Worm (Caenorhabditis elegans) whole organism, L1 larva: ENCODE data around the gene col-119.

Source experiments
- C16A3.4 ChIP-seq: fragments of 150-350 bp; optimal IDR thresholded peaks from 2 replicates; lab custom pipeline; 2014; ENCODE audit warnings: missing biosample characterization, missing genetic modification characterization
- F16B12.6 ChIP-seq: fragments of 150-350 bp; optimal IDR thresholded peaks from 2 replicates; lab custom pipeline; 2014; ENCODE audit warnings: missing biosample characterization, missing genetic modification characterization
- aha-1 ChIP-seq: fragments of 150-350 bp; optimal IDR thresholded peaks from 2 replicates; lab custom pipeline; 2014; ENCODE audit warnings: missing biosample characterization, missing genetic modification characterization
- alr-1 ChIP-seq: fragments of 200-800 bp; sonication (Bioruptor generic); optimal IDR thresholded peaks from 2 replicates; lab custom pipeline; 2018; ENCODE audit warnings: borderline replicate concordance, mild to moderate bottlenecking, missing genetic modification characterization, missing compliant biosample characterization
- aly-2 ChIP-seq: fragments of 150-350 bp; optimal IDR thresholded peaks from 2 replicates; lab custom pipeline; 2014; ENCODE audit warnings: missing biosample characterization, missing genetic modification characterization
- ama-1 ChIP-seq: fragments of 150-350 bp; optimal IDR thresholded peaks from 2 replicates; lab custom pipeline; 2014
- ceh-8 ChIP-seq: fragments of 200-800 bp; sonication (Bioruptor generic); optimal IDR thresholded peaks from 2 replicates; lab custom pipeline; 2018; ENCODE audit warnings: mild to moderate bottlenecking, missing genetic modification characterization, moderate library complexity, missing compliant biosample characterization
- ceh-82 ChIP-seq, 3 experiments: fragments of 150-350 bp in 1 of 3; sonication (generic microtip) in 2 of 3; optimal IDR thresholded peaks; 2 replicates each; lab custom pipeline; 2014 to 2017; ENCODE audit warnings: missing biosample characterization in 3 of 3, missing genetic modification characterization in 3 of 3
- ceh-88 ChIP-seq: fragments of 200-800 bp; sonication (Bioruptor generic); IDR thresholded peaks from 2 replicates; pipeline ENCODE4 v1.3.6; 2022; ENCODE audit warnings: missing genetic modification characterization, missing compliant biosample characterization
- ces-1 ChIP-seq: fragments of 150-350 bp; optimal IDR thresholded peaks from 2 replicates; lab custom pipeline; 2014; ENCODE audit warnings: missing biosample characterization, missing genetic modification reagents, missing genetic modification characterization
- dpl-1 ChIP-seq, 3 experiments: fragments of 150-350 bp in 2 of 3; sonication (generic microtip) in 1 of 3; optimal IDR thresholded peaks; 2 replicates each; lab custom pipeline; 2014 to 2017; ENCODE audit warnings: missing biosample characterization in 3 of 3, missing genetic modification characterization in 3 of 3, missing genetic modification reagents in 3 of 3
- dsc-1 ChIP-seq: sonication (generic microtip); optimal IDR thresholded peaks from 2 replicates; lab custom pipeline; 2016; ENCODE audit warnings: mild to moderate bottlenecking, missing genetic modification characterization, missing compliant biosample characterization
- efl-1 ChIP-seq, 4 experiments: fragments of 150-350 bp; optimal IDR thresholded peaks in 3 of 4; peaks in 1 of 4; 1 replicate in 1 of 4; 2 replicates in 3 of 4; lab custom pipeline; 2014; ENCODE audit warnings: missing biosample characterization in 2 of 4, missing genetic modification characterization in 2 of 4, missing genetic modification reagents in 2 of 4
- efl-3 ChIP-seq: fragments of 200-800 bp; sonication (Bioruptor generic); optimal IDR thresholded peaks from 2 replicates; lab custom pipeline; 2018; ENCODE audit warnings: mild to moderate bottlenecking, missing genetic modification characterization, missing compliant biosample characterization
- egl-13 ChIP-seq: sonication (generic microtip); optimal IDR thresholded peaks from 2 replicates; lab custom pipeline; 2016; ENCODE audit warnings: missing genotype, missing genetic modification reagents, missing genetic modification characterization, missing compliant biosample characterization
- egl-27 ChIP-seq, 2 experiments: fragments of 150-350 bp in 1 of 2; sonication (generic microtip); optimal IDR thresholded peaks; 3 replicates each; lab custom pipeline; 2017 to 2018; ENCODE audit warnings: missing biosample characterization in 2 of 2, missing genetic modification characterization in 2 of 2, missing genetic modification reagents in 2 of 2
- elt-3 ChIP-seq, 6 experiments: fragments of 150-350 bp in 1 of 6; sonication (generic microtip); optimal IDR thresholded peaks; 2 replicates each; lab custom pipeline; 2017 to 2018; ENCODE audit warnings: missing biosample characterization in 6 of 6, missing genetic modification characterization in 6 of 6, inconsistent platforms in 1 of 6
- fkh-4 ChIP-seq: sonication (generic microtip); optimal IDR thresholded peaks from 2 replicates; lab custom pipeline; 2016; ENCODE audit warnings: missing compliant biosample characterization, missing genetic modification characterization, borderline replicate concordance
- grh-1 ChIP-seq: fragments of 200-800 bp; sonication (Bioruptor generic); IDR thresholded peaks from 2 replicates; pipeline ENCODE4 v1.3.6; 2022; ENCODE audit warnings: missing genetic modification reagents, missing genetic modification characterization, missing compliant biosample characterization
- hlh-17 ChIP-seq: fragments of 200-800 bp; sonication (Bioruptor generic); optimal IDR thresholded peaks from 2 replicates; lab custom pipeline; 2018; ENCODE audit warnings: missing genetic modification characterization, mild to moderate bottlenecking, missing compliant biosample characterization, moderate library complexity, borderline replicate concordance
- isw-1 ChIP-seq: fragments of 200-800 bp; sonication (Bioruptor generic); IDR thresholded peaks from 2 replicates; pipeline ENCODE4 v1.3.6; 2022; ENCODE audit warnings: missing genetic modification characterization, missing compliant biosample characterization
- lin-35 ChIP-seq, 2 experiments: fragments of 150-350 bp; optimal IDR thresholded peaks; 2 replicates each; lab custom pipeline; 2014; ENCODE audit warnings: missing biosample characterization in 2 of 2, missing genetic modification characterization in 2 of 2, missing genetic modification reagents in 2 of 2
- lir-3 ChIP-seq: sonication (generic microtip); optimal IDR thresholded peaks from 2 replicates; lab custom pipeline; 2016; ENCODE audit warnings: mild to moderate bottlenecking, missing genetic modification characterization, moderate library complexity, missing compliant biosample characterization; ENCODE audit not compliant: poor library complexity
- mab-9 ChIP-seq: fragments of 200-800 bp; sonication (Bioruptor generic); IDR thresholded peaks from 2 replicates; pipeline ENCODE4 v1.3.6; 2022; ENCODE audit warnings: missing genetic modification reagents, missing genetic modification characterization, missing compliant biosample characterization
- mdl-1 ChIP-seq, 2 experiments: fragments of 150-350 bp; optimal IDR thresholded peaks; 2 replicates each; lab custom pipeline; 2014 to 2017; ENCODE audit warnings: missing biosample characterization in 2 of 2, missing genetic modification characterization in 2 of 2, inconsistent platforms in 1 of 2
- mef-2 ChIP-seq: fragments of 150-350 bp; optimal IDR thresholded peaks from 2 replicates; lab custom pipeline; 2014; ENCODE audit warnings: missing biosample characterization, missing genetic modification characterization
- mep-1 ChIP-seq: fragments of 150-350 bp; optimal IDR thresholded peaks from 2 replicates; lab custom pipeline; 2014; ENCODE audit warnings: missing biosample characterization, missing genetic modification characterization
- nhr-11 ChIP-seq: fragments of 150-350 bp; optimal IDR thresholded peaks from 2 replicates; lab custom pipeline; 2014; ENCODE audit warnings: missing biosample characterization, missing genetic modification characterization
- nhr-20 ChIP-seq: sonication (generic microtip); optimal IDR thresholded peaks from 2 replicates; lab custom pipeline; 2016; ENCODE audit warnings: mild to moderate bottlenecking, missing genetic modification characterization, missing compliant biosample characterization
- nhr-237 ChIP-seq: fragments of 150-350 bp; optimal IDR thresholded peaks from 2 replicates; lab custom pipeline; 2014; ENCODE audit warnings: missing biosample characterization, missing genetic modification characterization
- nhr-28 ChIP-seq: fragments of 150-350 bp; optimal IDR thresholded peaks from 2 replicates; lab custom pipeline; 2014; ENCODE audit warnings: missing biosample characterization, missing genetic modification characterization
- nhr-47 ChIP-seq: sonication (generic microtip); optimal IDR thresholded peaks from 2 replicates; lab custom pipeline; 2016; ENCODE audit warnings: mild to moderate bottlenecking, missing genetic modification characterization, moderate library complexity, missing compliant biosample characterization
- nhr-77 ChIP-seq: fragments of 150-350 bp; optimal IDR thresholded peaks from 2 replicates; lab custom pipeline; 2014; ENCODE audit warnings: missing biosample characterization, missing genetic modification characterization
- nhr-84 ChIP-seq: sonication (generic microtip); optimal IDR thresholded peaks from 2 replicates; lab custom pipeline; 2017; ENCODE audit warnings: missing biosample characterization, missing genetic modification characterization
- nhr-85 ChIP-seq: sonication (generic microtip); peaks from one replicate; lab custom pipeline; 2016; ENCODE audit warnings: missing genetic modification characterization, inconsistent platforms, missing compliant biosample characterization
- nhr-90 ChIP-seq: sonication (generic microtip); optimal IDR thresholded peaks from 2 replicates; lab custom pipeline; 2016; ENCODE audit warnings: mild to moderate bottlenecking, missing genetic modification characterization, missing compliant biosample characterization; ENCODE audit not compliant: poor library complexity
- pax-3 ChIP-seq: fragments of 200-800 bp; sonication (Bioruptor generic); optimal IDR thresholded peaks from 2 replicates; lab custom pipeline; 2018; ENCODE audit warnings: mild to moderate bottlenecking, missing genetic modification characterization, moderate library complexity, missing compliant biosample characterization
- pqm-1 ChIP-seq: sonication (generic microtip); optimal IDR thresholded peaks from 3 replicates; lab custom pipeline; 2017; ENCODE audit warnings: missing biosample characterization, missing genetic modification characterization
- rnt-1 ChIP-seq: sonication (generic microtip); optimal IDR thresholded peaks from 2 replicates; lab custom pipeline; 2016; ENCODE audit warnings: mild to moderate bottlenecking, missing genetic modification characterization, moderate library complexity, missing compliant biosample characterization
- skn-1 ChIP-seq: fragments of 150-350 bp; optimal IDR thresholded peaks from 2 replicates; lab custom pipeline; 2014; ENCODE audit warnings: missing biosample characterization, missing genetic modification characterization
- snpc-4 ChIP-seq: fragments of 150-350 bp; optimal IDR thresholded peaks from 2 replicates; lab custom pipeline; 2014; ENCODE audit warnings: missing biosample characterization, missing genetic modification characterization
- snu-23 ChIP-seq: sonication (generic microtip); optimal IDR thresholded peaks from 2 replicates; lab custom pipeline; 2016; ENCODE audit warnings: missing genetic modification characterization, missing compliant biosample characterization
- sptf-1 ChIP-seq: fragments of 150-350 bp; optimal IDR thresholded peaks from 2 replicates; lab custom pipeline; 2014; ENCODE audit warnings: missing biosample characterization, missing genetic modification characterization
- sup-37 ChIP-seq: fragments of 200-800 bp; sonication (Bioruptor generic); optimal IDR thresholded peaks from 2 replicates; lab custom pipeline; 2018; ENCODE audit warnings: mild to moderate bottlenecking, missing genetic modification characterization, missing compliant biosample characterization
- tbx-2 ChIP-seq: sonication (generic microtip); optimal IDR thresholded peaks from 2 replicates; lab custom pipeline; 2016; ENCODE audit warnings: missing genetic modification characterization, missing compliant biosample characterization
- tlp-1 ChIP-seq: fragments of 150-350 bp; optimal IDR thresholded peaks from 2 replicates; lab custom pipeline; 2014; ENCODE audit warnings: missing biosample characterization, missing genetic modification characterization
- unc-130 ChIP-seq: fragments of 150-350 bp; optimal IDR thresholded peaks from 2 replicates; lab custom pipeline; 2017; ENCODE audit warnings: missing biosample characterization, missing genetic modification characterization, inconsistent platforms
- unc-30 ChIP-seq: sonication (generic microtip); optimal IDR thresholded peaks from 2 replicates; lab custom pipeline; 2017; ENCODE audit warnings: missing biosample characterization, missing genetic modification characterization
- unc-62 ChIP-seq: fragments of 150-350 bp; optimal IDR thresholded peaks from 2 replicates; lab custom pipeline; 2014; ENCODE audit warnings: missing biosample characterization, missing genetic modification reagents, missing genetic modification characterization
- unc-98 ChIP-seq: fragments of 200-800 bp; sonication (Bioruptor generic); IDR thresholded peaks from 2 replicates; pipeline ENCODE4 v1.3.6; 2022; ENCODE audit warnings: missing genetic modification characterization, missing compliant biosample characterization
- zip-4 ChIP-seq: fragments of 200-800 bp; sonication (Bioruptor generic); optimal IDR thresholded peaks from 2 replicates; lab custom pipeline; 2018; ENCODE audit warnings: mild to moderate bottlenecking, missing genetic modification characterization, moderate library complexity, missing compliant biosample characterization
- ztf-11 ChIP-seq, 2 experiments: sonication (generic microtip); optimal IDR thresholded peaks; 2 replicates each; lab custom pipeline; 2016 to 2017; ENCODE audit warnings: missing genetic modification characterization in 2 of 2, missing biosample characterization in 1 of 2, missing compliant biosample characterization in 1 of 2
- ztf-4 ChIP-seq: fragments of 150-350 bp; optimal IDR thresholded peaks from 2 replicates; lab custom pipeline; 2014; ENCODE audit warnings: missing biosample characterization, missing genetic modification characterization

Gene col-119

DNA sequence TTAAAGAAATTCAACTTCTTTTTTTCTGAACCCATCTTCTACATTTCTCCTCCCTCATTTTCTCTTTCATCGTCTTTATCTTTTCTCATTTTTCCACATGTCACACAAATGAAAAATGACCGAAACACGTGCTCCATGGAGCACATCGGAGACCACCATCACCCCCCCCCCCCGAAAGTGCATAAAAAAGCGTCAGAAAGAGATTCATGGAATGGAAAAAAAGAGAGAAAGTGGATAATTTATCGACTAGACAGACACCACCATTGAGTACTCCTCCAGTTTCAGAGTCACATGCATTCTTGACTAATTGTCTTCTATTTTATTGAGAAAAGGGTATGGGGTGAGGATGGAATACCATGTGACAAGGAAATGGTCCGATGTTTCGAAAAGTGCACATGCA is 32.4 kb downstream of the col-119 start:
- TF ChIP-seq ceh-88 (GFP tag; lab: Robert Waterston, UW) (no peak), alr-1 (tag; lab: Kevin White, UChicago) (no peak), isw-1 (GFP tag; lab: Robert Waterston, UW) (peak; percentile 20; the same call in 1 of the 2 replicates), dsc-1 (tag; lab: Kevin White, UChicago) (peak; percentile 76), snu-23 (peak; percentile 52), egl-13 (tag; lab: Kevin White, UChicago) (peak; percentile 23), tbx-2 (tag; lab: Kevin White, UChicago) (peak; percentile 60), aly-2 (tag; lab: Kevin White, UChicago) (no peak), pqm-1 (tag; lab: Kevin White, UChicago) (no peak), mdl-1 (tag; optimal IDR thresholded peaks at IDR 0.05; lab: Kevin White, UChicago) (peak in 1 of 2 experiments; percentile 52), nhr-85 (tag; lab: Kevin White, UChicago) (no peak), elt-3 (tag; optimal IDR thresholded peaks at IDR 0.05; lab: Kevin White, UChicago) (no peak), lir-3 (tag; lab: Kevin White, UChicago) (peak; percentile 20), snpc-4 (tag; lab: Kevin White, UChicago) (peak; percentile 50), ztf-4 (tag; lab: Kevin White, UChicago) (no peak), unc-130 (peak; percentile 30), mab-9 (GFP tag; lab: Robert Waterston, UW) (no peak), nhr-47 (peak; percentile 69), ama-1 (lab: Kevin White, UChicago) (no peak), nhr-11 (tag; lab: Kevin White, UChicago) (no peak), nhr-90 (no peak), F16B12.6 (tag; lab: Kevin White, UChicago) (no peak), mep-1 (tag; lab: Kevin White, UChicago) (peak; percentile 47), nhr-20 (tag; lab: Kevin White, UChicago) (peak; percentile 62), nhr-237 (tag; lab: Kevin White, UChicago) (no peak), nhr-77 (no peak), tlp-1 (tag; lab: Kevin White, UChicago) (no peak), unc-98 (no peak), mef-2 (tag; lab: Kevin White, UChicago) (no peak), zip-4 (no peak), sptf-1 (no peak), egl-27 (tag; optimal IDR thresholded peaks at IDR 0.05; lab: Kevin White, UChicago) (no peak), ceh-82 (tag; optimal IDR thresholded peaks at IDR 0.05; lab: Kevin White, UChicago) (peak in 1 of 3 experiments; percentile 19), ces-1 (GFP tag; lab: Kevin White, UChicago) (no peak), pax-3 (tag; lab: Kevin White, UChicago) (peak; percentile 0), grh-1 (no peak), hlh-17 (GFP tag; lab: Kevin White, UChicago) (no peak), unc-30 (tag; lab: Kevin White, UChicago) (no peak), unc-62 (GFP tag; lab: Kevin White, UChicago) (no peak), rnt-1 (tag; lab: Kevin White, UChicago) (peak; percentile 64), skn-1 (tag; lab: Kevin White, UChicago) (no peak), sup-37 (GFP tag; lab: Kevin White, UChicago) (peak; percentile 24), efl-3 (GFP tag; lab: Kevin White, UChicago) (no peak), ceh-8 (GFP tag; lab: Kevin White, UChicago) (peak; percentile 86), ztf-11 (tag; optimal IDR thresholded peaks at IDR 0.05; lab: Kevin White, UChicago) (peak in 1 of 2 experiments; percentile 29), efl-1 (optimal IDR thresholded peaks at IDR 0.05; lab: Kevin White, UChicago) (peak in 1 of 2 experiments; percentile 33), efl-1 (GFP tag; optimal IDR thresholded peaks at IDR 0.05 in 1 of 2; lab: Kevin White, UChicago) (peak; percentile 17 to 32), nhr-28 (tag; lab: Kevin White, UChicago) (no peak), lin-35 (GFP tag; optimal IDR thresholded peaks at IDR 0.05; lab: Kevin White, UChicago) (no peak), fkh-4 (tag; lab: Kevin White, UChicago) (no peak), aha-1 (tag; lab: Kevin White, UChicago) (no peak), dpl-1 (GFP tag; optimal IDR thresholded peaks at IDR 0.05; lab: Kevin White, UChicago) (no peak), C16A3.4 (tag; lab: Kevin White, UChicago) (no peak), nhr-84 (tag; lab: Kevin White, UChicago) (no peak)
